Fruit fly (Drosophila melanogaster) whole organism, pupa: ENCODE results near the gene pygo.

Source experiments
- CG10348 ChIP-seq: fragments of 200-800 bp; sonication (Bioruptor generic); IDR thresholded peaks from 2 replicates; pipeline ENCODE4 v1.3.6; 2022; ENCODE audit warnings: missing biosample characterization, missing genetic modification characterization
- CG12605 ChIP-seq: fragments of 200-800 bp; sonication (Bioruptor generic); IDR thresholded peaks from 2 replicates; pipeline ENCODE4 v1.3.6; 2022; ENCODE audit warnings: missing biosample characterization, missing genetic modification characterization
- CG13204 ChIP-seq: fragments of 200-800 bp; sonication (Bioruptor generic); optimal IDR thresholded peaks from 2 replicates; lab custom pipeline; 2018; ENCODE audit warnings: missing biosample characterization, mild to moderate bottlenecking, missing genetic modification characterization, moderate library complexity
- CG14655 ChIP-seq: fragments of 200-800 bp; sonication (Bioruptor generic); optimal IDR thresholded peaks from 3 replicates; lab custom pipeline; 2017; ENCODE audit warnings: mild to moderate bottlenecking, missing biosample characterization, missing genetic modification reagents, missing genetic modification characterization
- CG15710 ChIP-seq: fragments of 200-800 bp; sonication (Bioruptor generic); optimal IDR thresholded peaks from 2 replicates; lab custom pipeline; 2018; ENCODE audit warnings: missing biosample characterization, mild to moderate bottlenecking, missing genetic modification characterization, moderate library complexity
- CG17806 ChIP-seq: fragments of 200-800 bp; sonication (Bioruptor generic); optimal IDR thresholded peaks from 2 replicates; lab custom pipeline; 2018; ENCODE audit warnings: missing biosample characterization, mild to moderate bottlenecking, missing genetic modification characterization, moderate library complexity
- CG32121 ChIP-seq: fragments of 200-800 bp; sonication (Bioruptor generic); IDR thresholded peaks from 2 replicates; pipeline ENCODE4 v1.3.6; 2022; ENCODE audit warnings: missing biosample characterization, missing genetic modification characterization
- CG34367 ChIP-seq: fragments of 200-800 bp; sonication (Bioruptor generic); optimal IDR thresholded peaks from 2 replicates; lab custom pipeline; 2018; ENCODE audit warnings: missing biosample characterization, mild to moderate bottlenecking, missing genetic modification characterization
- CG4496 ChIP-seq: fragments of 200-800 bp; sonication (Bioruptor generic); IDR thresholded peaks from 3 replicates; pipeline ENCODE4 v1.3.6; 2022; ENCODE audit warnings: missing biosample characterization, missing genetic modification characterization
- CG8159 ChIP-seq: fragments of 200-800 bp; sonication (Bioruptor generic); optimal IDR thresholded peaks from 3 replicates; lab custom pipeline; 2018; ENCODE audit warnings: missing biosample characterization, mild to moderate bottlenecking, missing genetic modification characterization, moderate library complexity
- CG8301 ChIP-seq: fragments of 200-800 bp; sonication (Bioruptor generic); optimal IDR thresholded peaks from 2 replicates; lab custom pipeline; 2018; ENCODE audit warnings: missing biosample characterization, mild to moderate bottlenecking, missing genetic modification characterization
- CG9948 ChIP-seq: fragments of 200-800 bp; sonication (Bioruptor generic); optimal IDR thresholded peaks from 2 replicates; lab custom pipeline; 2018; ENCODE audit warnings: missing biosample characterization, mild to moderate bottlenecking, missing genetic modification characterization, moderate library complexity
- D1 ChIP-seq: fragments of 200-800 bp; sonication (Bioruptor generic); optimal IDR thresholded peaks from 2 replicates; lab custom pipeline; 2018; ENCODE audit warnings: missing biosample characterization, mild to moderate bottlenecking, missing genetic modification characterization, moderate library complexity
- EcR ChIP-seq: fragments of 200-800 bp; sonication (Bioruptor generic); optimal IDR thresholded peaks from 3 replicates; lab custom pipeline; 2019; ENCODE audit warnings: missing biosample characterization, missing genetic modification characterization, mild to moderate bottlenecking, moderate library complexity, missing genetic modification reagents
- Ets98B ChIP-seq: fragments of 200-800 bp; sonication (Bioruptor generic); IDR thresholded peaks from 2 replicates; pipeline ENCODE4 v1.3.6; 2022; ENCODE audit warnings: missing biosample characterization, missing genetic modification characterization
- Pif1A ChIP-seq: fragments of 200-800 bp; sonication (Bioruptor generic); optimal IDR thresholded peaks from 3 replicates; lab custom pipeline; 2016; ENCODE audit warnings: missing biosample characterization, missing genetic modification characterization
- Pif1B ChIP-seq: fragments of 200-800 bp; sonication (Bioruptor generic); optimal IDR thresholded peaks from 3 replicates; lab custom pipeline; 2016; ENCODE audit warnings: missing biosample characterization, missing genetic modification characterization
- Snoo ChIP-seq: fragments of 200-800 bp; sonication (Bioruptor generic); optimal IDR thresholded peaks from 3 replicates; lab custom pipeline; 2017; ENCODE audit warnings: missing biosample characterization, mild to moderate bottlenecking, missing genetic modification characterization, inconsistent platforms
- fd96Ca ChIP-seq: fragments of 200-800 bp; sonication (Bioruptor generic); IDR thresholded peaks from 3 replicates; pipeline ENCODE4 v1.3.6; 2022; ENCODE audit warnings: missing biosample characterization, missing genetic modification characterization
- gl ChIP-seq: fragments of 200-800 bp; sonication (Bioruptor generic); optimal IDR thresholded peaks from 2 replicates; lab custom pipeline; 2018; ENCODE audit warnings: missing biosample characterization, mild to moderate bottlenecking, missing genetic modification characterization
- rn ChIP-seq: fragments of 200-800 bp; sonication (Bioruptor generic); IDR thresholded peaks from 2 replicates; pipeline ENCODE4 v1.3.6; 2022; ENCODE audit warnings: missing biosample characterization, missing genetic modification characterization

The pygo gene

DNA sequence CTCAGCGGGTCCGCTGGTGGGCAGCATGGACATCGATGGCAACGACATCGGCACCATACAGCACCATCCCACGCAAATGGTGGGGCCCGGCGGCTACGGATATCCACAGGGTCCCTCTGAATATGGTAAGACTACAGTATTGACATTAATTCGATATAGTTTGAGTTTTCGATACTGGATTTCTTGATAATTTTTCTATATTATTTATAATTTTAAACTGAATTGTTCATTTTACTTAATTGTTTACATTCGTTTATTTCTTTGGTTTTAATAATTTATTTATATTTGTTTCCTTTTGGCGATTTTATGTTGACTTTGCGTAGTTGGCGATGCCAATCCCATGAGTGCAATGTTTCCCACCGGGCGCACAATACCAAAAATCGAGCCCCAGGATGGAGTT lies 32.1 kb upstream of the pygo start, which contains the start of gene CycG:
Gene CycG, minus strand, starts transcription at position 101 of the 400 bp plus-strand sequence.
- no peak for TF ChIP-seq CG8159 (tag; lab: Kevin White, UChicago)
- no peak for TF ChIP-seq D1
- no peak for TF ChIP-seq CG12605 (GFP tag; lab: Robert Waterston, UW)
- no peak for TF ChIP-seq fd96Ca
- no peak for TF ChIP-seq CG17806
- TF ChIP-seq CG32121 (GFP tag; lab: Robert Waterston, UW): no peak
- TF ChIP-seq CG15710: no peak
- TF ChIP-seq CG9948 (tag; lab: Kevin White, UChicago): no peak
- no peak for TF ChIP-seq CG4496

DNA sequence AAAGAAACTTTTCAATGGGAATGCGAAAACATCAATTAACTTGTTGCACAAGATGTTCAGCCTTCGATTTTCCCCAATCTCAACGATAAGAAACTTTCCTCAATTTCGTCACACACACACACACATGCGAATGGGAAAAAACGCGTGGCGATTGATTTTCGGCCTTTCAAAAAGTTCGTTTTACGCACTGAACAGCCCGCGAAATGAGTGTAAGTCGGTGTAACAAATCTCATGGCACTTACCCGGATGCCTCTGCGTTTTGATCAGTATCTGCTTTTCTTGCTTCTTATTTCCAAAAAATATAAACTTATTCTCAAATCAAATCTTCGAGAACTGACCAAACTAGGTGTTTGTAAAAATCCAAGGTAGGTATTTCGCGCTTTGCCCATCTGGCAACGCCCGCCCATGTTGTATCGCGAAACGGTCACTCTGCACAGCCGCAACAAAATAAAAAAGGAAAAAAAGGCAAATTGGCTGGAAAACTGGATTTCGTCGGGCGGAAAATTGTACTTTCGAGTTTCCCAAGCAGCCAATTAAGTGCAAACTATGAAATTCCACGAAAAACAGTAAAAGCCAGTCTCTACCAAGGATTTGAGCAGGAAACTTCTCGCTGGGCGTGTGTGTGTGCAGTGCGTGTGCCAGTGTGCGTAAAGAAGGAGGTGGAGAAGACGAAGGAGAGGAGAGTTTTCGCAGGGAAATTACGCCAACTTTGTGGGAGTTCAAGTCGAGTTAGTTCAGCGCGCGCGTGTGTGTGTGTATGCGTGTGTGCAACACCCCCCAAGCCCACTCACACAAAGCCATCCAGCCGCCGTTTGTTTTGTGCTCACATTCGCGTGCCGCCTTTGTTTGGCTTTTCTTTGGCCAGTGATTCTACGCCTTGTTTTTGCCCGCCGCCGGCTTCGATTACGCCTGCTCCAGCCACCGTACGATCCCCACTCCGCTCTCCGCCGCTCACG lies 30.4 kb upstream of the pygo start, which contains the start of gene Med:
Gene Med, plus strand, starts transcription at position 408 of the 956 bp plus-strand sequence.
- TF ChIP-seq CG8301 (tag; lab: Kevin White, UChicago): no peak
- TF ChIP-seq CG10348: no peak
- TF ChIP-seq EcR (GFP tag; lab: Kevin White, UChicago): peak; percentile 81
- TF ChIP-seq CG9948 (tag; lab: Kevin White, UChicago): peak; percentile 5
- no peak for TF ChIP-seq D1
- no peak for TF ChIP-seq Pif1A
- TF ChIP-seq CG4496: no peak
- TF ChIP-seq gl: peak; percentile 21
- TF ChIP-seq CG14655 (GFP tag; lab: Kevin White, UChicago): peak; percentile 49
- TF ChIP-seq CG8159 (tag; lab: Kevin White, UChicago): peak; percentile 17
- TF ChIP-seq CG34367 (tag; lab: Kevin White, UChicago): peak; percentile 25
- TF ChIP-seq CG17806: no peak
- peak; percentile 27 for TF ChIP-seq CG13204 (GFP tag; lab: Kevin White, UChicago)
- no peak for TF ChIP-seq fd96Ca
- TF ChIP-seq CG15710: peak; percentile 28
- no peak for TF ChIP-seq CG32121 (GFP tag; lab: Robert Waterston, UW)
- no peak for TF ChIP-seq Pif1B (GFP tag; lab: Kevin White, UChicago)
- TF ChIP-seq Ets98B (GFP tag; lab: Robert Waterston, UW): no peak
- no peak for TF ChIP-seq rn (GFP tag; lab: Robert Waterston, UW)
- TF ChIP-seq CG12605 (GFP tag; lab: Robert Waterston, UW): no peak
- no peak for TF ChIP-seq Snoo (tag; lab: Kevin White, UChicago)

DNA sequence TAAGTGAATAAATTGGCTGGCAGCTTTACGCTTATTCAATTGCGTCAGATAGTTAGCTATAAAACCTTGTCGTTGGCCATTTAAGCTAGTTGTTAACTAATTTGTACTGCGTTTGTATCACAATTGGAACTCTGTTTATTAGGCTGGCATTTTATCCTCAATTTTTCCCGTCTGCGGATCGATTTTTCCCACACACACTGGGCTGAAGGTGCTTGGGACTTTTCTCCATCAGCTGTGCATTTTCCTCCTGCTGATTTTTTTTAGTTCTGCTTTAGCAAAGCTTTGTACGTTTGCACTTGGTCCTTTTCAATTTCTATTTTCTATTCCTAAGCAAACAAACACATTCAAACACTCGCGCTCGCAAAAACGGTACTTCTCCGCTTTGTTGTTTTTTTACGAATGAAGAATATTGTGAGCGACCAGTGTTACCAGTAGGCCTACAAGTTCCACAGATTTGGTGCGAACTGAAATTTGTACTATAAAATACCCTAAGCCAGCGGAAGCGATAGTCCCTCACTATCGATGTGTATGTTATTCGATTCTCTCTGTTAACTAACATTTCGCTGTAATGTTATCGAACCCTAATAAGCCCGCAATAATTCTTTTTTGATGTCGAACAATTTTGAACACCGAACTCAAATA lies 29.0 kb upstream of the pygo start:
- TF ChIP-seq CG4496 (no peak), CG12605 (GFP tag; lab: Robert Waterston, UW) (no peak), CG8159 (tag; lab: Kevin White, UChicago) (peak; percentile 13), Pif1A (peak; percentile 20), Ets98B (GFP tag; lab: Robert Waterston, UW) (no peak), CG9948 (tag; lab: Kevin White, UChicago) (no peak), rn (GFP tag; lab: Robert Waterston, UW) (no peak), CG8301 (tag; lab: Kevin White, UChicago) (no peak), CG13204 (GFP tag; lab: Kevin White, UChicago) (no peak), fd96Ca (no peak), CG10348 (no peak), Snoo (tag; lab: Kevin White, UChicago) (no peak), D1 (no peak), CG14655 (GFP tag; lab: Kevin White, UChicago) (no peak), CG15710 (no peak), CG17806 (peak; percentile 8), CG34367 (tag; lab: Kevin White, UChicago) (no peak), gl (no peak), CG32121 (GFP tag; lab: Robert Waterston, UW) (no peak)

DNA sequence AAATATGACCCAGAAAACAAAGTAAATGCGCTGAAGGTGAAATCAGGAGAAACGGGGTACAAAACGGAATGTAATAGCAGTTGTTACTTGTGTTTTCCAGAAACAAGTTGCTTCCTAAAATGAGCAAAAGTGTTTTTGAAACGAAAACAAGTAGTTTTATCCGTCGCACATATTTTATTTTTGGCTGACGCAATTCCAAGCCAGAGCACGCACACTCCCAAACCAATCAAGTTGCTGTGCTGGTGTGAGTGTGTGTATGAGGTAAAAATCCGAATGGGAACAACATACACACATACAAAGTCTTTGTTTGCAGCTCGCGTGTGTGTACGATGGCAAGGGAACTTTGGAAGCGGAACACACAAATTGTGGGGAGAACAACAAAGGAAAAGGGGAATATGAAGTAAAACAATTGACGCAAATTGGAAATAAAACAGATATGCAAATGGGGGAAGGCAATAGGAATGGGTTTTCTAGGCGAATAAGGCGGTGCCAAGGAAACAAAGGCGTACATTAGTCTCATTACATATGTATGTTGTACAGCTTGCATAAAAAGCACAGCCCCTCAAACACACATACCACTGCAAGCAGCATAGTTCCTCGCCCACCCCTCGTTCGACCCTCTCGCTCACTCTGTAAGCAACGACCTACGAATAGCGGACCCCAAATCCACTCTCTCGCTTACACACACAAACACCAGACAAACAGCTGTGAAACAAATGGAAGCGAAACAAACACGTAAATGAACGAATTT lies 28.1 kb upstream of the pygo start:
- peak; percentile 36 for TF ChIP-seq EcR (GFP tag; lab: Kevin White, UChicago)
- TF ChIP-seq gl: peak; percentile 19
- no peak for TF ChIP-seq Pif1A
- peak; percentile 8 for TF ChIP-seq CG8159 (tag; lab: Kevin White, UChicago)
- TF ChIP-seq CG12605 (GFP tag; lab: Robert Waterston, UW): no peak
- TF ChIP-seq CG15710: peak; percentile 5
- no peak for TF ChIP-seq rn (GFP tag; lab: Robert Waterston, UW)

- TF ChIP-seq Ets98B (GFP tag; lab: Robert Waterston, UW): no peak
- TF ChIP-seq CG34367 (tag; lab: Kevin White, UChicago): no peak
- no peak for TF ChIP-seq CG12605 (GFP tag; lab: Robert Waterston, UW)
- no peak for TF ChIP-seq CG32121 (GFP tag; lab: Robert Waterston, UW)
- TF ChIP-seq rn (GFP tag; lab: Robert Waterston, UW): no peak
- no peak for TF ChIP-seq CG10348
- no peak for TF ChIP-seq CG17806
- TF ChIP-seq CG4496: no peak
- TF ChIP-seq Pif1B (GFP tag; lab: Kevin White, UChicago): no peak
- no peak for TF ChIP-seq CG8301 (tag; lab: Kevin White, UChicago)
- no peak for TF ChIP-seq CG14655 (GFP tag; lab: Kevin White, UChicago)
- TF ChIP-seq fd96Ca: no peak
- no peak for TF ChIP-seq EcR (GFP tag; lab: Kevin White, UChicago)
- TF ChIP-seq CG9948 (tag; lab: Kevin White, UChicago): no peak
- no peak for TF ChIP-seq Snoo (tag; lab: Kevin White, UChicago)
- TF ChIP-seq D1: no peak
- no peak for TF ChIP-seq Pif1A
These were observed 27.5 kb upstream of the pygo start for dm6 chr3R:31608030-31608429.
